Worm (Caenorhabditis elegans) whole organism, young adult: ENCODE data around the gene imp-2.

Source experiments
- B0019.2 ChIP-seq: fragments of 200-800 bp; sonication (Bioruptor generic); conservative IDR thresholded peaks from 2 replicates; pipeline ENCODE4 v1.3.6; 2022; ENCODE audit warnings: missing genetic modification reagents, missing genetic modification characterization, missing compliant biosample characterization
- B0261.1 ChIP-seq: sonication (generic microtip); optimal IDR thresholded peaks from 2 replicates; lab custom pipeline; 2016; ENCODE audit warnings: mild to moderate bottlenecking, missing genetic modification characterization, moderate library complexity, missing compliant biosample characterization
- F10E7.11 ChIP-seq: sonication (generic microtip); optimal IDR thresholded peaks from 2 replicates; lab custom pipeline; 2017; ENCODE audit warnings: mild to moderate bottlenecking, missing genetic modification characterization, moderate library complexity, missing compliant biosample characterization
- F23B12.7 ChIP-seq: sonication (generic microtip); optimal IDR thresholded peaks from 2 replicates; lab custom pipeline; 2017; ENCODE audit warnings: missing genetic modification characterization, mild to moderate bottlenecking, missing compliant biosample characterization, antibody characterized with exemption, moderate library complexity; ENCODE audit not compliant: insufficient read depth
- F57C9.4 ChIP-seq: sonication (generic microtip); optimal IDR thresholded peaks from 2 replicates; lab custom pipeline; 2017; ENCODE audit warnings: mild to moderate bottlenecking, missing genetic modification characterization, missing compliant biosample characterization
- K11D2.4 ChIP-seq: fragments of 200-800 bp; sonication (Bioruptor generic); IDR thresholded peaks from 2 replicates; pipeline ENCODE4 v1.3.6; 2022; ENCODE audit warnings: missing genetic modification reagents, missing genetic modification characterization, missing compliant biosample characterization
- T07F8.4 ChIP-seq: sonication (generic microtip); optimal IDR thresholded peaks from 2 replicates; lab custom pipeline; 2016; ENCODE audit warnings: mild to moderate bottlenecking, missing genetic modification characterization, moderate library complexity, missing compliant biosample characterization
- T26A5.8 ChIP-seq: sonication (generic microtip); optimal IDR thresholded peaks from 2 replicates; lab custom pipeline; 2016; ENCODE audit warnings: missing genetic modification characterization, missing compliant biosample characterization
- Y53F4B.3 ChIP-seq: fragments of 200-800 bp; sonication (Bioruptor generic); IDR thresholded peaks from 2 replicates; pipeline ENCODE4 v1.3.6; 2022; ENCODE audit warnings: missing genetic modification reagents, missing genetic modification characterization, missing compliant biosample characterization
- Y67H2A.10 ChIP-seq: fragments of 200-800 bp; sonication (Bioruptor generic); conservative IDR thresholded peaks from 2 replicates; pipeline ENCODE4 v1.3.6; 2022; ENCODE audit warnings: missing genetic modification reagents, missing genetic modification characterization, missing compliant biosample characterization
- Y79H2A.3 ChIP-seq: fragments of 200-800 bp; sonication (Bioruptor generic); conservative IDR thresholded peaks from 2 replicates; pipeline ENCODE4 v1.3.6; 2022; ENCODE audit warnings: missing genetic modification reagents, missing genetic modification characterization, missing compliant biosample characterization
- ZK185.1 ChIP-seq: sonication (generic microtip); optimal IDR thresholded peaks from 2 replicates; lab custom pipeline; 2016; ENCODE audit warnings: mild to moderate bottlenecking, missing genetic modification characterization, missing compliant biosample characterization; ENCODE audit not compliant: poor library complexity, severe bottlenecking
- aptf-2 ChIP-seq: fragments of 200-800 bp; sonication (Bioruptor generic); conservative IDR thresholded peaks from 2 replicates; pipeline ENCODE4 v1.3.6; 2022; ENCODE audit warnings: missing genetic modification reagents, missing genetic modification characterization, missing compliant biosample characterization
- aptf-3 ChIP-seq: fragments of 200-800 bp; sonication (Bioruptor generic); IDR thresholded peaks from 2 replicates; pipeline ENCODE4 v1.3.6; 2022; ENCODE audit warnings: missing genetic modification characterization, missing compliant biosample characterization
- attf-5 ChIP-seq: fragments of 200-800 bp; sonication (Bioruptor generic); optimal IDR thresholded peaks from 2 replicates; lab custom pipeline; 2018; ENCODE audit warnings: mild to moderate bottlenecking, missing genetic modification characterization, missing compliant biosample characterization
- ccch-3 ChIP-seq: fragments of 200-800 bp; sonication (Bioruptor generic); optimal IDR thresholded peaks from 2 replicates; lab custom pipeline; 2018; ENCODE audit warnings: mild to moderate bottlenecking, missing genetic modification characterization, missing compliant biosample characterization
- ceh-100 ChIP-seq: fragments of 200-800 bp; sonication (Bioruptor generic); IDR thresholded peaks from 2 replicates; pipeline ENCODE4 v1.3.6; 2022; ENCODE audit warnings: missing genetic modification reagents, missing genetic modification characterization, missing compliant biosample characterization
- ceh-58 ChIP-seq: fragments of 200-800 bp; sonication (Bioruptor generic); IDR thresholded peaks from 2 replicates; pipeline ENCODE4 v1.3.6; 2022; ENCODE audit warnings: missing genetic modification characterization, missing compliant biosample characterization
- chd-7 ChIP-seq: sonication (generic microtip); optimal IDR thresholded peaks from 2 replicates; lab custom pipeline; 2016; ENCODE audit warnings: mild to moderate bottlenecking, missing genetic modification characterization, moderate library complexity, missing compliant biosample characterization
- dox-1 ChIP-seq: fragments of 200-800 bp; sonication (Bioruptor generic); IDR thresholded peaks from 2 replicates; pipeline ENCODE4 v1.3.6; 2022; ENCODE audit warnings: missing genetic modification reagents, missing genetic modification characterization, missing compliant biosample characterization
- dpl-1 ChIP-seq: fragments of 150-350 bp; optimal IDR thresholded peaks from 2 replicates; lab custom pipeline; 2014; ENCODE audit warnings: missing biosample characterization, missing genetic modification reagents, missing genetic modification characterization
- egl-18 ChIP-seq: fragments of 200-800 bp; sonication (Bioruptor generic); IDR thresholded peaks from 2 replicates; pipeline ENCODE4 v1.3.6; 2022; ENCODE audit warnings: missing genetic modification reagents, missing genetic modification characterization, missing compliant biosample characterization
- fkh-3 ChIP-seq: sonication (generic microtip); optimal IDR thresholded peaks from 2 replicates; lab custom pipeline; 2016; ENCODE audit warnings: mild to moderate bottlenecking, missing genetic modification characterization, missing compliant biosample characterization
- gei-17 ChIP-seq: fragments of 200-800 bp; sonication (Bioruptor generic); optimal IDR thresholded peaks from 2 replicates; lab custom pipeline; 2018; ENCODE audit warnings: mild to moderate bottlenecking, missing genetic modification characterization, missing compliant biosample characterization
- hlh-26 ChIP-seq: fragments of 200-800 bp; sonication (Bioruptor generic); conservative IDR thresholded peaks from 2 replicates; pipeline ENCODE4 v1.3.6; 2022; ENCODE audit warnings: missing genetic modification reagents, missing genetic modification characterization, missing compliant biosample characterization
- hmg-20 ChIP-seq: fragments of 200-800 bp; sonication (Bioruptor generic); IDR thresholded peaks from 2 replicates; pipeline ENCODE4 v1.3.6; 2022; ENCODE audit warnings: missing genetic modification reagents, missing genetic modification characterization, missing compliant biosample characterization
- let-526 ChIP-seq: fragments of 200-800 bp; sonication (Bioruptor generic); IDR thresholded peaks from 2 replicates; pipeline ENCODE4 v1.3.6; 2022; ENCODE audit warnings: missing genetic modification reagents, missing genetic modification characterization, missing compliant biosample characterization
- lin-35 ChIP-seq, 3 experiments: fragments of 150-350 bp in 2 of 3; sonication (generic microtip) in 1 of 3; optimal IDR thresholded peaks; 2 replicates each; lab custom pipeline; 2014 to 2018; ENCODE audit warnings: missing biosample characterization in 3 of 3, missing genetic modification characterization in 3 of 3, missing genetic modification reagents in 3 of 3
- lin-54 ChIP-seq: fragments of 200-800 bp; sonication (Bioruptor generic); optimal IDR thresholded peaks from 2 replicates; lab custom pipeline; 2018; ENCODE audit warnings: mild to moderate bottlenecking, missing genetic modification characterization, missing compliant biosample characterization
- lsy-27 ChIP-seq: sonication (generic microtip); optimal IDR thresholded peaks from 2 replicates; lab custom pipeline; 2017; ENCODE audit warnings: missing genetic modification characterization, mild to moderate bottlenecking, missing compliant biosample characterization, antibody characterized with exemption, missing genotype, borderline replicate concordance; ENCODE audit not compliant: insufficient read depth
- madf-10 ChIP-seq: sonication (generic microtip); optimal IDR thresholded peaks from 2 replicates; lab custom pipeline; 2016; ENCODE audit warnings: mild to moderate bottlenecking, missing genetic modification characterization, missing compliant biosample characterization
- mel-28 ChIP-seq: sonication (generic microtip); optimal IDR thresholded peaks from 2 replicates; lab custom pipeline; 2016; ENCODE audit warnings: borderline replicate concordance, mild to moderate bottlenecking, missing genetic modification characterization, missing compliant biosample characterization
- nfya-2 ChIP-seq: fragments of 200-800 bp; sonication (Bioruptor generic); IDR thresholded peaks from 2 replicates; pipeline ENCODE4 v1.3.6; 2022; ENCODE audit warnings: missing genetic modification reagents, missing genetic modification characterization, missing compliant biosample characterization
- nfyb-1 ChIP-seq: fragments of 200-800 bp; sonication (Bioruptor generic); IDR thresholded peaks from 2 replicates; pipeline ENCODE4 v1.3.6; 2022; ENCODE audit warnings: missing genetic modification reagents, missing genetic modification characterization, missing compliant biosample characterization
- nhr-27 ChIP-seq: fragments of 200-800 bp; sonication (Bioruptor generic); optimal IDR thresholded peaks from 2 replicates; lab custom pipeline; 2018; ENCODE audit warnings: mild to moderate bottlenecking, missing genetic modification characterization, moderate library complexity, missing compliant biosample characterization
- nhr-80 ChIP-seq: sonication (generic microtip); optimal IDR thresholded peaks from 2 replicates; lab custom pipeline; 2016; ENCODE audit warnings: missing genetic modification characterization, missing compliant biosample characterization
- pha-4 ChIP-seq: fragments of 150-350 bp; sonication (generic microtip); optimal IDR thresholded peaks from 2 replicates; lab custom pipeline; 2014; ENCODE audit warnings: missing biosample characterization, missing genetic modification reagents, missing genetic modification characterization
- rcor-1 ChIP-seq: fragments of 200-800 bp; sonication (Bioruptor generic); IDR thresholded peaks from 2 replicates; pipeline ENCODE4 v1.3.6; 2022; ENCODE audit warnings: missing genetic modification reagents, missing genetic modification characterization, missing compliant biosample characterization
- rec-8 ChIP-seq, 2 experiments: sonication (generic microtip); optimal IDR thresholded peaks; 2 replicates each; lab custom pipeline; 2016; ENCODE audit warnings: mild to moderate bottlenecking in 2 of 2, missing genetic modification characterization in 2 of 2, missing genetic modification reagents in 2 of 2, missing genotype in 2 of 2, missing biosample characterization in 1 of 2, missing compliant biosample characterization in 1 of 2, moderate library complexity in 1 of 2
- rpc-1 ChIP-seq, 2 experiments: fragments of 150-350 bp in 1 of 2; sonication (generic microtip) in 1 of 2; optimal IDR thresholded peaks; 2 replicates each; lab custom pipeline; 2014 to 2018; ENCODE audit warnings: missing biosample characterization in 1 of 2, missing genetic modification characterization in 1 of 2, missing genetic modification reagents in 1 of 2, missing genotype in 1 of 2
- snpc-1.1 ChIP-seq: sonication (generic microtip); optimal IDR thresholded peaks from 2 replicates; lab custom pipeline; 2017; ENCODE audit warnings: missing genetic modification characterization, mild to moderate bottlenecking, missing compliant biosample characterization, antibody characterized with exemption, moderate library complexity, missing genotype, missing genetic modification reagents; ENCODE audit not compliant: insufficient read depth
- sptf-2 ChIP-seq: fragments of 200-800 bp; sonication (Bioruptor generic); optimal IDR thresholded peaks from 2 replicates; lab custom pipeline; 2018; ENCODE audit warnings: mild to moderate bottlenecking, missing genetic modification characterization, missing compliant biosample characterization
- unc-62 ChIP-seq: fragments of 150-350 bp; optimal IDR thresholded peaks from 2 replicates; lab custom pipeline; 2014; ENCODE audit warnings: missing biosample characterization, missing genetic modification reagents, missing genetic modification characterization
- zim-3 ChIP-seq: sonication (generic microtip); optimal IDR thresholded peaks from 2 replicates; lab custom pipeline; 2017; ENCODE audit warnings: mild to moderate bottlenecking, missing genetic modification characterization, moderate library complexity, missing compliant biosample characterization
- ztf-28 ChIP-seq: fragments of 200-800 bp; sonication (Bioruptor generic); IDR thresholded peaks from 2 replicates; pipeline ENCODE4 v1.3.6; 2022; ENCODE audit warnings: missing genetic modification reagents, missing genetic modification characterization, missing compliant biosample characterization
- ztf-3 ChIP-seq: fragments of 200-800 bp; sonication (Bioruptor generic); optimal IDR thresholded peaks from 2 replicates; lab custom pipeline; 2018; ENCODE audit warnings: mild to moderate bottlenecking, missing genetic modification characterization, missing compliant biosample characterization

imp-2 gene

DNA sequence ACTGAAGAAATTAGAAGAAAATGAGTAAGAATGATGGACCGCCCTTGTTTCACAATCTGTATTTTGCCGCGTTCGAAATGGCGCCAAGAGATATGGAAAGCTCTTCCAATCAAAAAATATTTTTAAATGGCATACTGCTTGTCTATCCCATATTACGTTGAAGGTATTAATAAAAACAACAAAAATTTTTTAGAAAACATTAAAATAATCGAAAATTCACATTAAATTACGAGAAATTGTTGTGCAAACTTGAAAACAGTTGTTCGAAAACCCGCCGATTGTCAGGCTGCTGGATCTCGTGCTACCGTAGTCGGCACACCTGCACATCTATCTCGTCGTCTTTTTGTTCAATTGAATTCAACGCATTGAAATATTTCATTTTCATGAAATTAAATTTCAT lies 35.1 kb downstream of the imp-2 start, which contains the start of gene klc-1 (continued):
- no peak for TF ChIP-seq F23B12.7 (tag; lab: Kevin White, UChicago)
- TF ChIP-seq lin-35 (GFP tag; optimal IDR thresholded peaks at IDR 0.05; lab: Kevin White, UChicago) = no peak
- TF ChIP-seq sptf-2 (GFP tag; lab: Kevin White, UChicago) = no peak
- no peak for TF ChIP-seq aptf-3 (GFP tag; lab: Robert Waterston, UW)
- TF ChIP-seq B0019.2 (GFP tag; lab: Robert Waterston, UW) = 0 out of 2 replicates have a peak, but pooled peaks have one; percentile 5
- TF ChIP-seq nhr-27 = no peak
- TF ChIP-seq lin-54 = peak; percentile 27
- no peak for TF ChIP-seq rec-8 (tag; optimal IDR thresholded peaks at IDR 0.05; lab: Kevin White, UChicago)
- no peak for TF ChIP-seq let-526
- TF ChIP-seq snpc-1.1 = peak; percentile 15
- TF ChIP-seq ZK185.1 = no peak
- TF ChIP-seq lsy-27 (tag; lab: Kevin White, UChicago) = no peak
- no peak for TF ChIP-seq nfyb-1 (GFP tag; lab: Robert Waterston, UW)
- TF ChIP-seq nfya-2 = no peak
- no peak for TF ChIP-seq dox-1 (GFP tag; lab: Robert Waterston, UW)
- TF ChIP-seq fkh-3 (tag; lab: Kevin White, UChicago) = no peak
- TF ChIP-seq pha-4 (tag; lab: Kevin White, UChicago) = no peak
- TF ChIP-seq ceh-58 (GFP tag; lab: Robert Waterston, UW) = no peak
- TF ChIP-seq dpl-1 (GFP tag; lab: Kevin White, UChicago) = peak; percentile 62
- 0 out of 2 replicates have a peak, but pooled peaks have one; percentile 6 for TF ChIP-seq Y53F4B.3
- TF ChIP-seq T07F8.4 (tag; lab: Kevin White, UChicago) = no peak
- TF ChIP-seq Y79H2A.3 = no peak
- no peak for TF ChIP-seq B0261.1
- TF ChIP-seq egl-18 (GFP tag; lab: Robert Waterston, UW) = no peak
- TF ChIP-seq mel-28 (tag; lab: Kevin White, UChicago) = no peak
- TF ChIP-seq hlh-26 = no peak
- TF ChIP-seq zim-3 (tag; lab: Kevin White, UChicago) = no peak
- TF ChIP-seq, all 124 proteins: peak for 22

DNA sequence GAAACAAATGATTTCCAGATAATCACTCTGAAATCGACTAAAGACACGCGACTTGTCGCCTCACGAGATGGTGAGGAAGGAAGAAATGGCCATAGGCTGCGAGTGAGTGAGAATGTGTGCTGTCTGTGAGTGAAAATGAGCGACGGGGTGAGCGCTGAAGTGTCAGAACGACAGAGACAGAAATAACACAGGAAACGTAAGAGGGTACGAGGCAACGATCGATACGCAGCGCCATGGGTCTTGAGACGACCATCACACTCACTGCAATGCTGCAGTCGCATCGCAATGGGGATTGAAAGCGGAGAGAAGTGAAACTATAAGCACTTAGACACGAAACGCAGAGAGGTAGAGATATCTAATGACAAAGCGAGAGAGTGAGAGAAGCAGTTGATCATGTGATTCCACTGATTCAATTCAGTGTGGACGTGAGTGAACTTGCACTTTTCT lies 35.9 kb downstream of the imp-2 start:
- TF ChIP-seq T26A5.8 (tag; lab: Kevin White, UChicago) (no peak), aptf-2 (GFP tag; lab: Robert Waterston, UW) (no peak), gei-17 (peak; percentile 2), ccch-3 (GFP tag; lab: Kevin White, UChicago) (no peak), rpc-1 (optimal IDR thresholded peaks at IDR 0.05; lab: Kevin White, UChicago) (no peak), rpc-1 (tag; optimal IDR thresholded peaks at IDR 0.05; lab: Kevin White, UChicago) (no peak), nhr-80 (tag; lab: Kevin White, UChicago) (peak; percentile 75), fkh-3 (tag; lab: Kevin White, UChicago) (no peak), attf-5 (GFP tag; lab: Kevin White, UChicago) (peak; percentile 89), chd-7 (tag; lab: Kevin White, UChicago) (peak; percentile 90), ztf-3 (no peak), ceh-100 (GFP tag; lab: Robert Waterston, UW) (peak; percentile 15; the same call in 1 of the 2 replicates), unc-62 (GFP tag; lab: Kevin White, UChicago) (peak; percentile 53), B0019.2 (GFP tag; lab: Robert Waterston, UW) (no peak), Y67H2A.10 (GFP tag; lab: Robert Waterston, UW) (peak; percentile 54; the same call in 1 of the 2 replicates), rcor-1 (peak; percentile 63), ZK185.1 (peak; percentile 91), F57C9.4 (tag; lab: Kevin White, UChicago) (no peak), hlh-26 (no peak), ztf-28 (no peak), zim-3 (tag; lab: Kevin White, UChicago) (peak; percentile 44), hmg-20 (GFP tag; lab: Robert Waterston, UW) (0 out of 2 replicates have a peak, but pooled peaks have one; percentile 16), let-526 (0 out of 2 replicates have a peak, but pooled peaks have one; percentile 60), K11D2.4 (GFP tag; lab: Robert Waterston, UW) (peak; percentile 86; the same call in 1 of the 2 replicates), F10E7.11 (tag; lab: Kevin White, UChicago) (peak; percentile 0), Y79H2A.3 (no peak; the same call in 1 of the 2 replicates), madf-10 (tag; lab: Kevin White, UChicago) (peak; percentile 84)
